Worm (Caenorhabditis elegans) whole organism, midembryonic: ENCODE measurements around the gene F14E5.8.

Source experiments
- T22C8.4 ChIP-seq: fragments of 200-800 bp; sonication (Bioruptor generic); IDR thresholded peaks from 2 replicates; pipeline ENCODE4 v1.3.6; 2022; ENCODE audit warnings: missing genetic modification characterization, missing compliant biosample characterization
- cog-1 ChIP-seq: sonication (generic microtip); optimal IDR thresholded peaks from 2 replicates; lab custom pipeline; 2016; ENCODE audit warnings: missing genetic modification characterization, missing compliant biosample characterization
- flt-1 ChIP-seq: fragments of 200-800 bp; sonication (Bioruptor generic); IDR thresholded peaks from 2 replicates; pipeline ENCODE4 v1.3.6; 2022; ENCODE audit warnings: missing genetic modification characterization, missing compliant biosample characterization
- klf-2 ChIP-seq: fragments of 200-800 bp; sonication (Bioruptor generic); conservative IDR thresholded peaks from 2 replicates; pipeline ENCODE4 v1.3.6; 2022; ENCODE audit warnings: missing genetic modification reagents, missing genetic modification characterization, missing compliant biosample characterization
- med-1 ChIP-seq: sonication (generic microtip); optimal IDR thresholded peaks from 2 replicates; lab custom pipeline; 2017; ENCODE audit warnings: missing genetic modification characterization, mild to moderate bottlenecking, missing compliant biosample characterization, antibody characterized with exemption, missing genetic modification reagents; ENCODE audit not compliant: insufficient read depth
- ref-1 ChIP-seq: fragments of 200-800 bp; sonication (Bioruptor generic); conservative IDR thresholded peaks from 2 replicates; pipeline ENCODE4 v1.3.6; 2022; ENCODE audit warnings: missing genetic modification reagents, missing genetic modification characterization, missing compliant biosample characterization
- tab-1 ChIP-seq: fragments of 200-800 bp; sonication (Bioruptor generic); IDR thresholded peaks from 2 replicates; pipeline ENCODE4 v1.3.6; 2022; ENCODE audit warnings: missing genetic modification characterization, missing compliant biosample characterization
- ztf-23 ChIP-seq: fragments of 200-800 bp; sonication (Bioruptor generic); IDR thresholded peaks from 2 replicates; pipeline ENCODE4 v1.3.6; 2022; ENCODE audit warnings: missing genetic modification reagents, missing genetic modification characterization, missing compliant biosample characterization
- ztf-29 ChIP-seq: fragments of 200-800 bp; sonication (Bioruptor generic); IDR thresholded peaks from 2 replicates; pipeline ENCODE4 v1.3.6; 2022; ENCODE audit warnings: missing genetic modification reagents, missing genetic modification characterization, missing compliant biosample characterization

The F14E5.8 gene

ce11 chrII:8441519-8441918 lies 21.6 kb downstream of the F14E5.8 start:
- no peak for TF ChIP-seq ztf-29 (GFP tag; lab: Robert Waterston, UW)
- no peak for TF ChIP-seq klf-2

ce11 chrII:8442176-8442575 lies 22.3 kb downstream of the F14E5.8 start:
- TF ChIP-seq T22C8.4 (no peak), tab-1 (no peak), ztf-23 (GFP tag; lab: Robert Waterston, UW) (no peak), flt-1 (GFP tag; lab: Robert Waterston, UW) (no peak), ztf-29 (GFP tag; lab: Robert Waterston, UW) (no peak; the same call in 1 of the 2 replicates), ref-1 (GFP tag; lab: Robert Waterston, UW) (no peak), cog-1 (tag; lab: Kevin White, UChicago) (no peak), med-1 (no peak), klf-2 (no peak)

ce11 chrII:8442717-8443223 lies 22.9 kb downstream of the F14E5.8 start, which contains the start of gene eif-3.G:
Gene eif-3.G (plus strand): TSS chrII:8442767.
- no peak for TF ChIP-seq T22C8.4
- no peak for TF ChIP-seq ztf-23 (GFP tag; lab: Robert Waterston, UW)
- TF ChIP-seq ref-1 (GFP tag; lab: Robert Waterston, UW), result no peak
- no peak for TF ChIP-seq flt-1 (GFP tag; lab: Robert Waterston, UW)
- no peak for TF ChIP-seq med-1
- TF ChIP-seq cog-1 (tag; lab: Kevin White, UChicago), result no peak
- TF ChIP-seq klf-2, result no peak
- no peak for TF ChIP-seq tab-1
- TF ChIP-seq ztf-29 (GFP tag; lab: Robert Waterston, UW), result no peak

ce11 chrII:8444007-8444406 lies 24.1 kb downstream of the F14E5.8 start, which contains the start of gene evl-20:
Gene evl-20 (plus strand): TSS chrII:8444307.
- no peak for TF ChIP-seq med-1
- no peak for TF ChIP-seq klf-2
- TF ChIP-seq flt-1 (GFP tag; lab: Robert Waterston, UW), result no peak
- TF ChIP-seq ztf-29 (GFP tag; lab: Robert Waterston, UW), result no peak
- no peak for TF ChIP-seq T22C8.4
- TF ChIP-seq cog-1 (tag; lab: Kevin White, UChicago), result no peak
- no peak for TF ChIP-seq ztf-23 (GFP tag; lab: Robert Waterston, UW)
- TF ChIP-seq tab-1, result no peak
- TF ChIP-seq ref-1 (GFP tag; lab: Robert Waterston, UW), result no peak

- TF ChIP-seq flt-1 (GFP tag; lab: Robert Waterston, UW) (no peak), klf-2 (no peak), med-1 (no peak), cog-1 (tag; lab: Kevin White, UChicago) (no peak)
Measured at ce11 chrII:8446731-8447130, 26.8 kb downstream of the F14E5.8 start, which contains the start of gene cut-3. Gene cut-3 (minus strand): TSS chrII:8446831.

- TF ChIP-seq ref-1 (GFP tag; lab: Robert Waterston, UW) (no peak), flt-1 (GFP tag; lab: Robert Waterston, UW) (no peak), cog-1 (tag; lab: Kevin White, UChicago) (no peak), med-1 (no peak), ztf-23 (GFP tag; lab: Robert Waterston, UW) (no peak), klf-2 (no peak), T22C8.4 (no peak), ztf-29 (GFP tag; lab: Robert Waterston, UW) (no peak)
Measured at ce11 chrII:8449660-8450118, 29.8 kb downstream of the F14E5.8 start, which contains the start of gene F22B5.4. Gene F22B5.4 (plus strand): TSS chrII:8449710.

ce11 chrII:8450750-8451149 lies 30.9 kb downstream of the F14E5.8 start:
- no peak for TF ChIP-seq ztf-29 (GFP tag; lab: Robert Waterston, UW)
- no peak for TF ChIP-seq med-1
- no peak for TF ChIP-seq tab-1
- no peak for TF ChIP-seq ztf-23 (GFP tag; lab: Robert Waterston, UW)
- TF ChIP-seq ref-1 (GFP tag; lab: Robert Waterston, UW), result no peak
- no peak for TF ChIP-seq T22C8.4
- TF ChIP-seq klf-2, result no peak
- no peak for TF ChIP-seq flt-1 (GFP tag; lab: Robert Waterston, UW)
- no peak for TF ChIP-seq cog-1 (tag; lab: Kevin White, UChicago)

- TF ChIP-seq cog-1 (tag; lab: Kevin White, UChicago) (no peak), ref-1 (GFP tag; lab: Robert Waterston, UW) (no peak), ztf-23 (GFP tag; lab: Robert Waterston, UW) (no peak), T22C8.4 (no peak), ztf-29 (GFP tag; lab: Robert Waterston, UW) (no peak), med-1 (no peak), flt-1 (GFP tag; lab: Robert Waterston, UW) (no peak), tab-1 (no peak), klf-2 (no peak)
Measured at ce11 chrII:8451425-8451824, 31.5 kb downstream of the F14E5.8 start.

ce11 chrII:8454513-8454912 lies 34.6 kb downstream of the F14E5.8 start, which contains the start of gene F22B5.5:
Gene F22B5.5 (minus strand): TSS chrII:8454613.
- TF ChIP-seq klf-2, result no peak
- no peak for TF ChIP-seq ztf-23 (GFP tag; lab: Robert Waterston, UW)
- TF ChIP-seq tab-1, result no peak

- TF ChIP-seq ref-1 (GFP tag; lab: Robert Waterston, UW), result no peak
- TF ChIP-seq ztf-23 (GFP tag; lab: Robert Waterston, UW), result no peak
- TF ChIP-seq klf-2, result no peak
- no peak for TF ChIP-seq T22C8.4
- TF ChIP-seq cog-1 (tag; lab: Kevin White, UChicago), result no peak
- no peak for TF ChIP-seq med-1
- TF ChIP-seq ztf-29 (GFP tag; lab: Robert Waterston, UW), result no peak
- TF ChIP-seq flt-1 (GFP tag; lab: Robert Waterston, UW), result no peak
- TF ChIP-seq tab-1, result no peak
Measured at ce11 chrII:8456094-8456493, 36.2 kb downstream of the F14E5.8 start, which contains the start of gene F22B5.6. Gene F22B5.6 (minus strand): TSS chrII:8456194.
